Worm (Caenorhabditis elegans): ENCODE results near the gene F44E5.17.

ce11 chrII:11746782-11747288 lies 1.6 kb downstream of the F44E5.17 start:
- TF ChIP-seq tbx-2 (tag; optimal IDR thresholded peaks at IDR 0.05) (peak; percentile 47), unc-62 (GFP tag; optimal IDR thresholded peaks at IDR 0.05) (no peak), pqm-1 (tag; optimal IDR thresholded peaks at IDR 0.05) (no peak), nhr-23 (tag; optimal IDR thresholded peaks at IDR 0.05) (no peak), lin-15B (tag; optimal IDR thresholded peaks at IDR 0.05) (peak; percentile 24)
